Fruit fly (Drosophila melanogaster) ovary, adult (tissue): ENCODE measurements around the gene sals.

ENCODE experiments used
- CG17801 ChIP-seq: fragments of 200-800 bp; optimal IDR thresholded peaks from 2 replicates; lab custom pipeline; 2019; ENCODE audit warnings: missing biosample characterization, mild to moderate bottlenecking, missing genetic modification characterization, moderate library complexity; ENCODE audit not compliant: partially characterized antibody

The sals gene

dm6 chr3R:11451207-11451841, at the start of gene sals:
Gene sals, minus strand, starts transcription at chr3R:11451791.
- TF ChIP-seq CG17801 (GFP tag; lab: Kevin White, UChicago), result no peak

DNA sequence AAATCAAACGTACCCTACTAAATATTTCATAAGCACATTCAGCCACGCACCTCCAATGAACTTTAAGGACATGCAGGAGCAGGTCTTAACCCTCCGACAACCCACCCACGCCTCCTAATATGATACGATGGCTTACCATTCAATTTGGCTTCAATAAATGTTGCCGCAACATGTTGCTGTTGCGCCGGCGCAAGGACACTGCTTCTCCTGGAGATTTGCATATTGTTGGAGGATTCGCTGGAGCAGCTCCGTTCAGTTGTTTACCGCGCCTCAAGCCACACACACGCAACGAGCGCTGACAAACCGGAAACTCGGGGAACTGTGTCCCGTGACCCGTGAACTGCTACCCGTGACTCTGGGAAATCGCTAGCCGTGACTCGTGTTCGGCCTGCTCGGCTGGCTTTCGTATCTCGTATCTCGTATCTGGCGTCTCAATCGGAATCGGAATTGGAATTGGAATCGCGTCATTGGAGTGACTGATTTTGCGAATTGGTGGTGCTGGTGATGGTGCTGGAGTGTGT, 48.2 kb upstream of the sals start, which contains the start of gene dpr5:
dpr5 (plus strand) TSS at position 270 of the 521 bp plus-strand sequence.
- no peak for TF ChIP-seq CG17801 (GFP tag; lab: Kevin White, UChicago)

dm6 chr3R:11490269-11490668, 38.7 kb upstream of the sals start:
- TF ChIP-seq CG17801 (GFP tag; lab: Kevin White, UChicago), result no peak

DNA sequence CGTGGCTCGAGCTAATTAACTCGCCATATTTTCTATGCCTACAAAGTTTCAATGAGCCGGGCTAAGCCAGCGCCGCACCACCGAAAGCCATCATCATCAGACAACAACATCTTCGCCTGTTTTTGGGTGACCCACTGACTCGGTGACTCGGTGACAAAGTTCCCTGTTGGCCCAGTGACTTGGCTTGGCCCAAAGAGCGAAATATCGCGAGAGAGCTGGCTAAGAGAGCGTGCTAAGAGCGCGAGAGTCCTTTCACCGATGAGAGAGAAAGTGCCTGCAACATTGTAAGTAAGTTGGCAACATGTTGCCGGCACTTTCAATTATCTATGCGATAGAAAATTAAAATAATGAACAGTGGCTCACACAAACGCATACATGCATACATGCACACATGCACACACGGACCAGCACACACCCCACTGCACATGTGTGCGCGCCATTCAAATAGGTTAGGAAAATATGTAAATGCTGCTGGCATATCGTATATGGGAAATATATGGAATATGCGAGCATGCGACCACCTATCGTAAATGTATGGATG, 31.8 kb upstream of the sals start:
- TF ChIP-seq CG17801 (GFP tag; lab: Kevin White, UChicago), result no peak

DNA sequence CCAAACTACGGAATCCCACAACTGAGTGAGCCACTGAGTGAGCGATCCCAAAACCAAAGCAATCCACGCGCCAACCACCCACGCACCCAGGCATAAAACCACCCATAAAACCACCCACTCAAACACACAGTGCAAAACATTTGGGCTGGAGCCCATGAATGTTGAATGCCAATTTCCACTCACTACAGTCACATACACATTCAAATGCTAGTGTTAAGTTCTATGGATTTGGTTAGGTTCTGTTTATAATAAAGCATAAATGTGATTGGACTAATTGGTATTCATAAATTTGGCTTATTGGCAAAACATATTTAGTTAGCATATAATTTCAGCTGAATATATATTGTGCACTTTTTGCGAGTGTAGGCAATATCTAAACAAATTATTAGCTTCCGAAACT, 18.2 kb upstream of the sals start:
- TF ChIP-seq CG17801 (GFP tag; lab: Kevin White, UChicago), result no peak

dm6 chr3R:11467812-11468211, 16.2 kb upstream of the sals start:
- no peak for TF ChIP-seq CG17801 (GFP tag; lab: Kevin White, UChicago)

DNA sequence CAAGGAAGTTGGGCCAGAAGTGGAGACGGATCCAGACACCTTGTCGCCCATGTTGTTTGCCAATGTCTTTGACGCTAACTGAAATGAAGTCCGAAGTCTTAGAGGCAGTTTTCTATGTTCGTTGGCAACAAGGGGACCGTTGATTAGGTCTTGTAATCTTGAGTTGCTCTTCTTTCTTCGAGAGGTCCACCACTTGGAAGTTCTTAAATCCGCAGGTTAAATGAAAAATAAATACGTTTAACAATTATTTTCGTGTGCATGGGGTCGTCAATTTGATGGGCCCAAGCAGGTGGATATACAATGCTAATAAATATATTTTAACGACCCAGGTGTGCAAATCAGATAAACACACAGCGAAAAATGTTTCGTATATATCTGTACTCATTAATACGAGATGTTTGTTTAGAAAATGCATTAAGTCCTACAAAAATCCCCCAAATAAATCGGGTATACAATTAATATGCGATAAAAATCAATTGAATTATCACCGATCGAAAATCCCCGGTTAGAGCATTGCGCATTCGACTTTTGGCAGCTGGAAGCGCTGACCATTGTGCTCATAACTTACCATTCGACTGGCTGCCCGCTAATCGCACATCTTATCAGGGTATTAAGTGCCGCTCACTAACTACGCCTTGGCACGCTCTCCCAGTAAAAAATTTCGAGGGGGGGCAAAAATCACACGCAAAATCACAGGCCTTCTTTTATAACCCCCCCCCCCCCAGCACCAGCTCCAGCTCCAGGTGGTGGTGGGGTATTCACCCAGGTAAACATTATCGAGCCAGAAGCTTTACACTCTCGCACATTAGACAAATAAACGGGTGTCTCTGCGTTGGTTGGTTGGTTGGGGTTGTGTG, 9.1 kb upstream of the sals start, which contains the start of gene PGRP-LB:
PGRP-LB (minus strand) TSS at position 51 of the 857 bp plus-strand sequence.
- no peak for TF ChIP-seq CG17801 (GFP tag; lab: Kevin White, UChicago)

- TF ChIP-seq CG17801 (GFP tag; lab: Kevin White, UChicago), result no peak
Observed at dm6 chr3R:11458851-11459175, 7.2 kb upstream of the sals start.

DNA sequence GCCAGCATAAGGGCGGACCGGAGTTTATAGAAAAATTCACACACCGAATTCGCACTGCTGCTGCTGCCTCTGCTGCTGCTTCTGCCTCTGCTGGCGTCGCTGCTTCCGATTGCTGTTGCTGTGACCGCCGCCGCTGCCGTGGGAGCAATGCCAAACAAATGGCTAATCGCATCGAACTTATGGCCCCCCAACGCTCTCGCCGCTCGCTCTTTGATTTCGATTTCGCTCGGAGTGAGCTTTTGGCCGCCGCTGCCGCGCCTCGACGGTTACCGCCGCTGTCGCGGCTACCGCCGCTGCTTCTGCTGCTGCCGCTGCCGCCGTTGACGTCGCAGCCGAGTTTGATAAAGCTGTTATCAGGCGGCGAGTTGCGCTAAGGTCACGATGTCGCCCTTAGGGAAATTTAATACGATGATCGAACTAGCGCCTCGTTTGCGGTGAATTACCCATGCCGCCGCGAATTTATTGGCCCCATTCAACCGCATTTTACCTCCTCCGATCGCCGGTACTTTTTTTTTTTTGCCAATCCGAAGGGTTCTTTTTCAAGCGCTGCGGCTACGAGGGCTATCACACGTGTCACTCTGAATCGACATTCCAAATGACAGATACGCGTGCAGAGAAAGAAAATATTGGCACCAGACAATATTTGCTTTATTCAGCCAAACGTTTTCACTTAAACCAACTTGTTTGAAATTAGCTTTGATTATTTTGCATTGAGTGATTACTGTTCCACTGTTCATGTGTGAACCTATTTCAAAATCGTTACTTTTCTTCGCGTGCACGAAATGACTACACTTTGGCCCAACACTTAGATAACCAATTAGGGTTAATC, 6.6 kb upstream of the sals start:
- TF ChIP-seq CG17801 (GFP tag; lab: Kevin White, UChicago), result no peak

- no peak for TF ChIP-seq CG17801 (GFP tag; lab: Kevin White, UChicago)
Observed at dm6 chr3R:11457286-11457685, 5.7 kb upstream of the sals start.

DNA sequence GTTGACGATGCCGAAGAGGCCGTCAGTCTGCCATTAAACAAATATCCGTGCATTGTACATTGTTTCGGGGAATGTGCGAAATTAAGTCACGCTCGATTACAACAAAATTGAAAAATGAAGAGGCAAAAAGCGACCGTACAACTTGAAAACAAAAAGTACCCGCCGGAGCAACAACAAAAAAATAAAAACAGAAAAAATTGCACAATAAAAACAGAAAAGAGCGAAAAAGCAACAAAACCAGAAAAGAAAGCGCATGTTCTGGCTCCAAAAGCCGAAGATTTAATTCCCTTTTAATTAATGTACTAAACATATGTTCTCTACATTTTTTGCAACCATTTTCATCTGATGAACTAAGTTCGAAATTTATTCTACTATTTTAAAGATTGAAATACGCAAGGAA, 4.9 kb upstream of the sals start:
- TF ChIP-seq CG17801 (GFP tag; lab: Kevin White, UChicago), result peak; percentile 71

DNA sequence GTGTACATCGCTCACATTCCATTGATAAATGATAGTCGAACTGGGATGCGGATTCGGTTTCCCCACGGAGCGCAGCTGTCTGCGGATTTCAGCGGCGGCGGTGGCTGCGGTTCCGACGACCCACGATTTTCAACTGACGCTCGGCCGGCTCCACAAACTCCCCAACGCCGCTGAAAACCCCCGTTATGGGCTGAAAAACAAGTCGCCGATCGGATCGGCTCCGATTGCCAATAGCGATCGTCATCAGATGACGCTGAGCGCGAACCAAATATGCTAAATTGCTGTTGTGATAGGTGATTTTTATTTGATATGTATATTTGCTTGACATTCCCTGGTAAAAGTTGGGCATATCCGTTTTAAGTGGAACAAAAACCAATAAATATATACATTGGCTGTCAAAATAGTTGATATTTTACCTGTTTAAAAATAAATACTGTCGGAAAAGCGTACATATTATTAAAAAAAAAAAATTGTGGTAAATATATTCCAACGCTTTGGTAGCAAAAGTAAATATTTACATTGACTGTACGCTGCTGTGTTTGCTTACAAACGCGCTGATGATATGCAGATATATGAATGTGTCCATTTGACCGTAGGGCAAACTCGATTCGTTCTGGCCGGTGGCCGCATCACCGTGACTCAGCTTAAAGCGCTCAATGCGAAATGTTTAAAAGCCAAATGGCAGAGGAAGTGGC, 2.8 kb upstream of the sals start:
- peak; percentile 59 for TF ChIP-seq CG17801 (GFP tag; lab: Kevin White, UChicago)

- TF ChIP-seq CG17801 (GFP tag; lab: Kevin White, UChicago), result no peak
Observed at dm6 chr3R:11452041-11452440, 450 bp upstream of the sals start.

DNA sequence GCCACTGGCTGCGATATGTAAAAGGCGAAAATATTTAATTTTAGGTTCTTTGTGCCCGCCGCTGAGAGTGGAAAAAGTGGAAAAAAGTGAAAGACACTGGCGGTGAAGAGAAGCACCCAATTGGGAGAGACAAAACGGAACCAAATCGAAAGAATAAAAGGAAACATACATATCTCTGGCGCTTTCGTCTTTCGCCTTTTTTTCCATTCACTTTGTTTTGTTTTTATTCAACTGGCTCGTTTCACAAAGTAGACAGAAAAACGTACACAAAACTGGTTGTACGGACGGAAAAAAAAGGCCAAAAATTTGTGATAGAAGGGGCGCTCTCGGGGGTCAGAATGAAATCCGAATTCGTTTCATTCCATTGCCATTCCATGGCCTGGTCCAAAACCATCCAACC, 1.9 kb downstream of the sals start:
- no peak for TF ChIP-seq CG17801 (GFP tag; lab: Kevin White, UChicago)
